Fruit fly (Drosophila melanogaster) whole organism, prepupa: ENCODE measurements around the gene Smg5.
A peak's percentile ranks its signal among the peaks of the same experiment; 100 is the strongest.

Experiments
- Blimp-1 ChIP-seq: fragments of 200-800 bp; sonication (Bioruptor generic); optimal IDR thresholded peaks from 3 replicates; lab custom pipeline; 2017; ENCODE audit warnings: missing biosample characterization, missing genetic modification characterization, mild to moderate bottlenecking, moderate library complexity, missing genetic modification reagents
- CG11762 ChIP-seq: fragments of 200-800 bp; sonication (Bioruptor generic); optimal IDR thresholded peaks from 3 replicates; lab custom pipeline; 2016; ENCODE audit warnings: missing biosample characterization, missing genetic modification characterization; ENCODE audit not compliant: insufficient read depth
- CG11902 ChIP-seq: fragments of 200-800 bp; sonication (Bioruptor generic); optimal IDR thresholded peaks from 3 replicates; lab custom pipeline; 2016; ENCODE audit warnings: missing biosample characterization, missing genetic modification characterization
- CG15336 ChIP-seq: fragments of 200-800 bp; sonication (Bioruptor generic); IDR thresholded peaks from 2 replicates; pipeline ENCODE4 v1.3.6; 2022; ENCODE audit warnings: missing biosample characterization, missing genetic modification characterization
- CG1621 ChIP-seq: fragments of 200-800 bp; sonication (Bioruptor generic); optimal IDR thresholded peaks from 3 replicates; lab custom pipeline; 2018; ENCODE audit warnings: missing biosample characterization, mild to moderate bottlenecking, missing genetic modification characterization
- CG16779 ChIP-seq: fragments of 200-800 bp; sonication (Bioruptor generic); optimal IDR thresholded peaks from 3 replicates; lab custom pipeline; 2017; ENCODE audit warnings: missing biosample characterization, mild to moderate bottlenecking, missing genetic modification characterization
- CG31627 ChIP-seq: fragments of 200-800 bp; sonication (Bioruptor generic); optimal IDR thresholded peaks from 3 replicates; lab custom pipeline; 2016; ENCODE audit warnings: missing biosample characterization, missing genetic modification characterization
- CG32006 ChIP-seq: fragments of 200-800 bp; sonication (Bioruptor generic); optimal IDR thresholded peaks from 3 replicates; lab custom pipeline; 2017; ENCODE audit warnings: missing biosample characterization, mild to moderate bottlenecking, missing genetic modification characterization
- CG34406 ChIP-seq: fragments of 200-800 bp; sonication (Bioruptor generic); optimal IDR thresholded peaks from 3 replicates; lab custom pipeline; 2016; ENCODE audit warnings: missing biosample characterization, missing genetic modification characterization
- CG3919 ChIP-seq: fragments of 200-800 bp; sonication (Bioruptor generic); optimal IDR thresholded peaks from 3 replicates; lab custom pipeline; 2016; ENCODE audit warnings: missing biosample characterization, missing genetic modification characterization
- CG4318 ChIP-seq: fragments of 200-800 bp; sonication (Bioruptor generic); optimal IDR thresholded peaks from 3 replicates; lab custom pipeline; 2017; ENCODE audit warnings: missing biosample characterization, mild to moderate bottlenecking, missing genetic modification characterization
- CG6163 ChIP-seq: fragments of 200-800 bp; sonication (Bioruptor generic); IDR thresholded peaks from 3 replicates; pipeline ENCODE4 v1.3.6; 2022; ENCODE audit warnings: missing biosample characterization, missing genetic modification characterization
- CG6276 ChIP-seq: fragments of 200-800 bp; sonication (Bioruptor generic); optimal IDR thresholded peaks from 2 replicates; lab custom pipeline; 2017; ENCODE audit warnings: missing biosample characterization, mild to moderate bottlenecking, missing genetic modification characterization
- CG6808 ChIP-seq: fragments of 200-800 bp; sonication (Bioruptor generic); optimal IDR thresholded peaks from 3 replicates; lab custom pipeline; 2017; ENCODE audit warnings: missing biosample characterization, missing genetic modification characterization, mild to moderate bottlenecking, moderate library complexity, missing genetic modification reagents
- CG6854 ChIP-seq: fragments of 200-800 bp; sonication (Bioruptor generic); optimal IDR thresholded peaks from 2 replicates; lab custom pipeline; 2017; ENCODE audit warnings: missing biosample characterization, mild to moderate bottlenecking, missing genetic modification characterization
- CG7368 ChIP-seq: fragments of 200-800 bp; sonication (Bioruptor generic); optimal IDR thresholded peaks from 3 replicates; lab custom pipeline; 2016; ENCODE audit warnings: missing biosample characterization, missing genetic modification characterization
- CG8119 ChIP-seq: fragments of 200-800 bp; sonication (Bioruptor generic); IDR thresholded peaks from 3 replicates; pipeline ENCODE4 v1.3.6; 2022; ENCODE audit warnings: missing biosample characterization, missing genetic modification characterization
- CG8632 ChIP-seq: fragments of 200-800 bp; sonication (Bioruptor generic); optimal IDR thresholded peaks from 3 replicates; lab custom pipeline; 2016; ENCODE audit warnings: missing biosample characterization, missing genetic modification characterization
- Eip78C ChIP-seq: fragments of 200-800 bp; sonication (Bioruptor generic); peaks from one replicate; lab custom pipeline; 2016; ENCODE audit warnings: missing biosample characterization, missing genetic modification characterization
- Ets21C ChIP-seq: fragments of 200-800 bp; sonication (Bioruptor generic); optimal IDR thresholded peaks from 3 replicates; lab custom pipeline; 2016; ENCODE audit warnings: missing biosample characterization, missing genetic modification characterization
- Hr38 ChIP-seq: sonication (Bioruptor generic); optimal IDR thresholded peaks from 2 replicates; lab custom pipeline; 2016; ENCODE audit warnings: missing biosample characterization, missing genetic modification characterization
- Hr39 ChIP-seq: fragments of 200-800 bp; sonication (Bioruptor generic); optimal IDR thresholded peaks from 2 replicates; lab custom pipeline; 2016; ENCODE audit warnings: missing biosample characterization, missing genetic modification characterization
- Hr4 ChIP-seq: fragments of 200-800 bp; sonication (Bioruptor generic); optimal IDR thresholded peaks from 3 replicates; lab custom pipeline; 2016; ENCODE audit warnings: missing biosample characterization, missing genetic modification characterization
- Lpt ChIP-seq: fragments of 200-800 bp; sonication (Bioruptor generic); optimal IDR thresholded peaks from 3 replicates; lab custom pipeline; 2016; ENCODE audit warnings: missing biosample characterization, missing genetic modification characterization
- Met ChIP-seq: fragments of 200-800 bp; sonication (Bioruptor generic); optimal IDR thresholded peaks from 3 replicates; lab custom pipeline; 2016; ENCODE audit warnings: missing biosample characterization, missing genetic modification characterization
- Smox ChIP-seq: fragments of 200-800 bp; sonication (Bioruptor generic); optimal IDR thresholded peaks from 3 replicates; lab custom pipeline; 2016; ENCODE audit warnings: missing biosample characterization, missing genetic modification characterization
- Sox102F ChIP-seq: fragments of 200-800 bp; sonication (Bioruptor generic); optimal IDR thresholded peaks from 2 replicates; lab custom pipeline; 2016; ENCODE audit warnings: missing biosample characterization, mild to moderate bottlenecking, missing genetic modification characterization
- Sox14 ChIP-seq: fragments of 200-800 bp; sonication (Bioruptor generic); optimal IDR thresholded peaks from 3 replicates; lab custom pipeline; 2016; ENCODE audit warnings: missing biosample characterization, missing genetic modification characterization
- achi ChIP-seq: fragments of 200-800 bp; sonication (Bioruptor generic); optimal IDR thresholded peaks from 3 replicates; lab custom pipeline; 2016; ENCODE audit warnings: missing biosample characterization, missing genetic modification characterization
- acj6 ChIP-seq: fragments of 200-800 bp; sonication (Bioruptor generic); optimal IDR thresholded peaks from 3 replicates; lab custom pipeline; 2016; ENCODE audit warnings: missing biosample characterization, missing genetic modification characterization
- cyc ChIP-seq: fragments of 200-800 bp; sonication (Bioruptor generic); optimal IDR thresholded peaks from 3 replicates; lab custom pipeline; 2016; ENCODE audit warnings: missing biosample characterization, missing genetic modification characterization
- dac ChIP-seq: fragments of 200-800 bp; sonication (Bioruptor generic); optimal IDR thresholded peaks from 2 replicates; lab custom pipeline; 2017; ENCODE audit warnings: missing biosample characterization, mild to moderate bottlenecking, missing genetic modification characterization
- dsx ChIP-seq: fragments of 200-800 bp; optimal IDR thresholded peaks from 3 replicates; lab custom pipeline; 2019; ENCODE audit warnings: missing biosample characterization, mild to moderate bottlenecking, missing genetic modification characterization, moderate library complexity; ENCODE audit not compliant: poor library complexity, severe bottlenecking
- eg ChIP-seq: fragments of 200-800 bp; sonication (Bioruptor generic); IDR thresholded peaks from 3 replicates; pipeline ENCODE4 v1.3.6; 2022; ENCODE audit warnings: missing biosample characterization, missing genetic modification characterization
- esn ChIP-seq: fragments of 200-800 bp; sonication (Bioruptor generic); optimal IDR thresholded peaks from 2 replicates; lab custom pipeline; 2016; ENCODE audit warnings: missing biosample characterization, mild to moderate bottlenecking, missing genetic modification characterization, moderate library complexity
- fd59A ChIP-seq: fragments of 200-800 bp; sonication (Bioruptor generic); optimal IDR thresholded peaks from 2 replicates; lab custom pipeline; 2017; ENCODE audit warnings: missing biosample characterization, mild to moderate bottlenecking, missing genetic modification characterization, missing genetic modification reagents
- fd85E ChIP-seq: fragments of 200-800 bp; sonication (Bioruptor generic); optimal IDR thresholded peaks from 3 replicates; lab custom pipeline; 2016; ENCODE audit warnings: missing biosample characterization, missing genetic modification characterization
- lz ChIP-seq: fragments of 200-800 bp; sonication (Bioruptor generic); optimal IDR thresholded peaks from 3 replicates; lab custom pipeline; 2016; ENCODE audit warnings: missing biosample characterization, missing genetic modification characterization
- net ChIP-seq: fragments of 200-800 bp; sonication (Bioruptor generic); optimal IDR thresholded peaks from 3 replicates; lab custom pipeline; 2016; ENCODE audit warnings: missing biosample characterization, missing genetic modification characterization
- salr ChIP-seq, 2 experiments: fragments of 200-800 bp; sonication (Bioruptor generic); optimal IDR thresholded peaks; 3 replicates each; lab custom pipeline; 2016 to 2018; ENCODE audit warnings: missing biosample characterization in 2 of 2, missing genetic modification characterization in 2 of 2, mild to moderate bottlenecking in 1 of 2
- spab ChIP-seq: fragments of 200-800 bp; sonication (Bioruptor generic); optimal IDR thresholded peaks from 2 replicates; lab custom pipeline; 2017; ENCODE audit warnings: missing biosample characterization, mild to moderate bottlenecking, missing genetic modification characterization, missing genetic modification reagents
- svp ChIP-seq: fragments of 200-800 bp; sonication (Bioruptor generic); peaks from one replicate; lab custom pipeline; 2016; ENCODE audit warnings: missing biosample characterization, missing genetic modification characterization
- topi ChIP-seq: fragments of 200-800 bp; sonication (Bioruptor generic); optimal IDR thresholded peaks from 3 replicates; lab custom pipeline; 2016; ENCODE audit warnings: missing biosample characterization, missing genetic modification characterization
- vri ChIP-seq: fragments of 200-800 bp; sonication (Bioruptor generic); optimal IDR thresholded peaks from 3 replicates; lab custom pipeline; 2016; ENCODE audit warnings: missing biosample characterization, mild to moderate bottlenecking, missing genetic modification characterization

The Smg5 gene

dm6 chr2L:13931318-13931717, 26.9 kb upstream of the Smg5 start, which contains the start of gene CG42711 (continued):
- TF ChIP-seq Sox14 (GFP tag; lab: Kevin White, UChicago) (no peak), spab (GFP tag; lab: Kevin White, UChicago) (no peak), CG31627 (no peak), Ets21C (GFP tag; lab: Kevin White, UChicago) (no peak), Eip78C (peak; percentile 69), Sox102F (no peak), lz (no peak), Hr4 (GFP tag; lab: Kevin White, UChicago) (peak; percentile 30), CG11762 (GFP tag; lab: Kevin White, UChicago) (no peak), Smox (GFP tag; lab: Kevin White, UChicago) (no peak), net (GFP tag; lab: Kevin White, UChicago) (peak; percentile 18), Blimp-1 (no peak), cyc (no peak), dsx (no peak), svp (GFP tag; lab: Kevin White, UChicago) (peak; percentile 57), CG6854 (GFP tag; lab: Kevin White, UChicago) (no peak), topi (GFP tag; lab: Kevin White, UChicago) (no peak), CG6163 (GFP tag; lab: Robert Waterston, UW) (no peak), CG6808 (GFP tag; lab: Kevin White, UChicago) (no peak), CG6276 (GFP tag; lab: Kevin White, UChicago) (peak; percentile 34), CG3919 (peak; percentile 3), CG34406 (GFP tag; lab: Kevin White, UChicago) (peak; percentile 5), Hr38 (GFP tag; lab: Kevin White, UChicago) (no peak), fd59A (GFP tag; lab: Kevin White, UChicago) (no peak), acj6 (GFP tag; lab: Kevin White, UChicago) (peak; percentile 37), CG32006 (GFP tag; lab: Kevin White, UChicago) (no peak)

dm6 chr2L:13928461-13928860, 24.0 kb upstream of the Smg5 start:
- TF ChIP-seq CG6276 (GFP tag; lab: Kevin White, UChicago) (peak; percentile 63), svp (GFP tag; lab: Kevin White, UChicago) (no peak), CG8632 (GFP tag; lab: Kevin White, UChicago) (no peak), CG3919 (no peak), Lpt (no peak), esn (no peak), dsx (no peak), CG16779 (no peak), dac (GFP tag; lab: Kevin White, UChicago) (no peak), eg (no peak), vri (GFP tag; lab: Kevin White, UChicago) (no peak), Hr4 (GFP tag; lab: Kevin White, UChicago) (no peak), Sox102F (no peak), CG1621 (no peak), salr (GFP tag; optimal IDR thresholded peaks at IDR 0.05; lab: Kevin White, UChicago) (no peak), CG4318 (GFP tag; lab: Kevin White, UChicago) (no peak), Eip78C (peak; percentile 55), CG11762 (GFP tag; lab: Kevin White, UChicago) (no peak), net (GFP tag; lab: Kevin White, UChicago) (peak; percentile 6), topi (GFP tag; lab: Kevin White, UChicago) (no peak), achi (GFP tag; lab: Kevin White, UChicago) (no peak), Hr39 (GFP tag; lab: Kevin White, UChicago) (no peak), Ets21C (GFP tag; lab: Kevin White, UChicago) (no peak), cyc (no peak), Met (GFP tag; lab: Kevin White, UChicago) (no peak), CG11902 (no peak), CG15336 (GFP tag; lab: Robert Waterston, UW) (peak; percentile 61), CG32006 (GFP tag; lab: Kevin White, UChicago) (peak; percentile 12), fd85E (GFP tag; lab: Kevin White, UChicago) (no peak), spab (GFP tag; lab: Kevin White, UChicago) (no peak), CG8119 (GFP tag; lab: Robert Waterston, UW) (no peak; the same call in 2 of the 3 replicates), CG7368 (no peak), CG6808 (GFP tag; lab: Kevin White, UChicago) (no peak)
